Worm (Caenorhabditis elegans): Measurements from ENCODE around the gene fask-1.

DNA sequence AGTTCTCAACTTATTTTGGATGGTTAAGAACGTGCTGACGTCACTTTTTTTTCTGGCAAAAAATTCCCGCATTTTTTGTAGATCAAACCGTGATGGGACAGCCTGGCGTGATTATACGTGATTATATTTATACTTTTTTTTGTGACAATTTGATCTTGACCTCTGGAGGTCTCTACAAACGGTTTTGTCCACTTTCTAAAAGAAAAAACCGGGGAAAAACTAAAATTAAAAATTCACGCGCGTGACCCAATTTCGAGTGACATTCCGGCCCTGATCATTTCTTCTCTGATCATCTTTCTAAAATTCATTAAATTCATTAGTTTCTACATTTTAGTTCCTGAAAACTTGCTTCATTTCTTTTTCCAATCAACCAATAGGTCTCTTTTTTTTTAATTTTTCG is 4.4 kb downstream of the fask-1 start, which contains the start of gene rde-11:
- TF ChIP-seq nhr-48 (tag; optimal IDR thresholded peaks at IDR 0.05) (no peak), skn-1 (tag; optimal IDR thresholded peaks at IDR 0.05) (no peak)

Measured in whole organism, L4 larva.